Fruit fly (Drosophila melanogaster) whole organism, prepupa: ENCODE results near the gene e.
A peak's percentile ranks its signal among the peaks of the same experiment; 100 is the strongest.

ENCODE experiments used
- Blimp-1 ChIP-seq: fragments of 200-800 bp; sonication (Bioruptor generic); optimal IDR thresholded peaks from 3 replicates; lab custom pipeline; 2017; ENCODE audit warnings: missing biosample characterization, missing genetic modification characterization, mild to moderate bottlenecking, moderate library complexity, missing genetic modification reagents
- CG10631 ChIP-seq: fragments of 200-800 bp; sonication (Bioruptor generic); optimal IDR thresholded peaks from 2 replicates; lab custom pipeline; 2016; ENCODE audit warnings: missing biosample characterization, missing genetic modification characterization
- CG10669 ChIP-seq: fragments of 200-800 bp; sonication (Bioruptor generic); optimal IDR thresholded peaks from 3 replicates; lab custom pipeline; 2018; ENCODE audit warnings: missing biosample characterization, mild to moderate bottlenecking, missing genetic modification characterization, moderate library complexity
- CG11294 ChIP-seq: fragments of 200-800 bp; sonication (Bioruptor generic); IDR thresholded peaks from 2 replicates; pipeline ENCODE4 v1.3.6; 2022; ENCODE audit warnings: missing biosample characterization, missing genetic modification characterization
- CG11902 ChIP-seq: fragments of 200-800 bp; sonication (Bioruptor generic); optimal IDR thresholded peaks from 3 replicates; lab custom pipeline; 2016; ENCODE audit warnings: missing biosample characterization, missing genetic modification characterization
- CG15336 ChIP-seq: fragments of 200-800 bp; sonication (Bioruptor generic); IDR thresholded peaks from 2 replicates; pipeline ENCODE4 v1.3.6; 2022; ENCODE audit warnings: missing biosample characterization, missing genetic modification characterization
- CG1621 ChIP-seq: fragments of 200-800 bp; sonication (Bioruptor generic); optimal IDR thresholded peaks from 3 replicates; lab custom pipeline; 2018; ENCODE audit warnings: missing biosample characterization, mild to moderate bottlenecking, missing genetic modification characterization
- CG34406 ChIP-seq: fragments of 200-800 bp; sonication (Bioruptor generic); optimal IDR thresholded peaks from 3 replicates; lab custom pipeline; 2016; ENCODE audit warnings: missing biosample characterization, missing genetic modification characterization
- CG4318 ChIP-seq: fragments of 200-800 bp; sonication (Bioruptor generic); optimal IDR thresholded peaks from 3 replicates; lab custom pipeline; 2017; ENCODE audit warnings: missing biosample characterization, mild to moderate bottlenecking, missing genetic modification characterization
- CG6163 ChIP-seq: fragments of 200-800 bp; sonication (Bioruptor generic); IDR thresholded peaks from 3 replicates; pipeline ENCODE4 v1.3.6; 2022; ENCODE audit warnings: missing biosample characterization, missing genetic modification characterization
- CG6276 ChIP-seq: fragments of 200-800 bp; sonication (Bioruptor generic); optimal IDR thresholded peaks from 2 replicates; lab custom pipeline; 2017; ENCODE audit warnings: missing biosample characterization, mild to moderate bottlenecking, missing genetic modification characterization
- CG6792 ChIP-seq: fragments of 200-800 bp; sonication (Bioruptor generic); optimal IDR thresholded peaks from 3 replicates; lab custom pipeline; 2016; ENCODE audit warnings: missing biosample characterization, missing genetic modification characterization
- CG6808 ChIP-seq: fragments of 200-800 bp; sonication (Bioruptor generic); optimal IDR thresholded peaks from 3 replicates; lab custom pipeline; 2017; ENCODE audit warnings: missing biosample characterization, missing genetic modification characterization, mild to moderate bottlenecking, moderate library complexity, missing genetic modification reagents
- CG7368 ChIP-seq: fragments of 200-800 bp; sonication (Bioruptor generic); optimal IDR thresholded peaks from 3 replicates; lab custom pipeline; 2016; ENCODE audit warnings: missing biosample characterization, missing genetic modification characterization
- CG8119 ChIP-seq: fragments of 200-800 bp; sonication (Bioruptor generic); IDR thresholded peaks from 3 replicates; pipeline ENCODE4 v1.3.6; 2022; ENCODE audit warnings: missing biosample characterization, missing genetic modification characterization
- CG8319 ChIP-seq: fragments of 200-800 bp; sonication (Bioruptor generic); optimal IDR thresholded peaks from 3 replicates; lab custom pipeline; 2016; ENCODE audit warnings: missing biosample characterization, missing genetic modification characterization
- CG8632 ChIP-seq: fragments of 200-800 bp; sonication (Bioruptor generic); optimal IDR thresholded peaks from 3 replicates; lab custom pipeline; 2016; ENCODE audit warnings: missing biosample characterization, missing genetic modification characterization
- CG9139 ChIP-seq: fragments of 200-800 bp; sonication (Bioruptor generic); optimal IDR thresholded peaks from 3 replicates; lab custom pipeline; 2017; ENCODE audit warnings: missing biosample characterization, mild to moderate bottlenecking, missing genetic modification characterization
- Eip75B ChIP-seq: fragments of 200-800 bp; sonication (Bioruptor generic); optimal IDR thresholded peaks from 3 replicates; lab custom pipeline; 2016; ENCODE audit warnings: missing biosample characterization, missing genetic modification characterization
- Eip78C ChIP-seq: fragments of 200-800 bp; sonication (Bioruptor generic); peaks from one replicate; lab custom pipeline; 2016; ENCODE audit warnings: missing biosample characterization, missing genetic modification characterization
- Ets21C ChIP-seq: fragments of 200-800 bp; sonication (Bioruptor generic); optimal IDR thresholded peaks from 3 replicates; lab custom pipeline; 2016; ENCODE audit warnings: missing biosample characterization, missing genetic modification characterization
- Ets96B ChIP-seq: fragments of 200-800 bp; optimal IDR thresholded peaks from 2 replicates; lab custom pipeline; 2019; ENCODE audit warnings: missing biosample characterization, mild to moderate bottlenecking, missing genetic modification characterization, moderate library complexity
- Hr38 ChIP-seq: sonication (Bioruptor generic); optimal IDR thresholded peaks from 2 replicates; lab custom pipeline; 2016; ENCODE audit warnings: missing biosample characterization, missing genetic modification characterization
- Hr39 ChIP-seq: fragments of 200-800 bp; sonication (Bioruptor generic); optimal IDR thresholded peaks from 2 replicates; lab custom pipeline; 2016; ENCODE audit warnings: missing biosample characterization, missing genetic modification characterization
- Hr4 ChIP-seq: fragments of 200-800 bp; sonication (Bioruptor generic); optimal IDR thresholded peaks from 3 replicates; lab custom pipeline; 2016; ENCODE audit warnings: missing biosample characterization, missing genetic modification characterization
- Lpt ChIP-seq: fragments of 200-800 bp; sonication (Bioruptor generic); optimal IDR thresholded peaks from 3 replicates; lab custom pipeline; 2016; ENCODE audit warnings: missing biosample characterization, missing genetic modification characterization
- Met ChIP-seq: fragments of 200-800 bp; sonication (Bioruptor generic); optimal IDR thresholded peaks from 3 replicates; lab custom pipeline; 2016; ENCODE audit warnings: missing biosample characterization, missing genetic modification characterization
- OdsH ChIP-seq: fragments of 200-800 bp; sonication (Bioruptor generic); optimal IDR thresholded peaks from 3 replicates; lab custom pipeline; 2016; ENCODE audit warnings: missing biosample characterization, missing genetic modification characterization
- Smox ChIP-seq: fragments of 200-800 bp; sonication (Bioruptor generic); optimal IDR thresholded peaks from 3 replicates; lab custom pipeline; 2016; ENCODE audit warnings: missing biosample characterization, missing genetic modification characterization
- Sox14 ChIP-seq: fragments of 200-800 bp; sonication (Bioruptor generic); optimal IDR thresholded peaks from 3 replicates; lab custom pipeline; 2016; ENCODE audit warnings: missing biosample characterization, missing genetic modification characterization
- acj6 ChIP-seq: fragments of 200-800 bp; sonication (Bioruptor generic); optimal IDR thresholded peaks from 3 replicates; lab custom pipeline; 2016; ENCODE audit warnings: missing biosample characterization, missing genetic modification characterization
- cyc ChIP-seq: fragments of 200-800 bp; sonication (Bioruptor generic); optimal IDR thresholded peaks from 3 replicates; lab custom pipeline; 2016; ENCODE audit warnings: missing biosample characterization, missing genetic modification characterization
- esn ChIP-seq: fragments of 200-800 bp; sonication (Bioruptor generic); optimal IDR thresholded peaks from 2 replicates; lab custom pipeline; 2016; ENCODE audit warnings: missing biosample characterization, mild to moderate bottlenecking, missing genetic modification characterization, moderate library complexity
- fd59A ChIP-seq: fragments of 200-800 bp; sonication (Bioruptor generic); optimal IDR thresholded peaks from 2 replicates; lab custom pipeline; 2017; ENCODE audit warnings: missing biosample characterization, mild to moderate bottlenecking, missing genetic modification characterization, missing genetic modification reagents
- fd85E ChIP-seq: fragments of 200-800 bp; sonication (Bioruptor generic); optimal IDR thresholded peaks from 3 replicates; lab custom pipeline; 2016; ENCODE audit warnings: missing biosample characterization, missing genetic modification characterization
- fkh ChIP-seq: fragments of 200-800 bp; sonication (Bioruptor generic); optimal IDR thresholded peaks from 3 replicates; lab custom pipeline; 2017; ENCODE audit warnings: missing biosample characterization, mild to moderate bottlenecking, missing genetic modification characterization, moderate library complexity
- lz ChIP-seq: fragments of 200-800 bp; sonication (Bioruptor generic); optimal IDR thresholded peaks from 3 replicates; lab custom pipeline; 2016; ENCODE audit warnings: missing biosample characterization, missing genetic modification characterization
- net ChIP-seq: fragments of 200-800 bp; sonication (Bioruptor generic); optimal IDR thresholded peaks from 3 replicates; lab custom pipeline; 2016; ENCODE audit warnings: missing biosample characterization, missing genetic modification characterization
- pdm3 ChIP-seq: fragments of 200-800 bp; sonication (Bioruptor generic); optimal IDR thresholded peaks from 3 replicates; lab custom pipeline; 2016; ENCODE audit warnings: missing biosample characterization, missing genetic modification characterization
- salr ChIP-seq, 2 experiments: fragments of 200-800 bp; sonication (Bioruptor generic); optimal IDR thresholded peaks; 3 replicates each; lab custom pipeline; 2016 to 2018; ENCODE audit warnings: missing biosample characterization in 2 of 2, missing genetic modification characterization in 2 of 2, mild to moderate bottlenecking in 1 of 2
- spab ChIP-seq: fragments of 200-800 bp; sonication (Bioruptor generic); optimal IDR thresholded peaks from 2 replicates; lab custom pipeline; 2017; ENCODE audit warnings: missing biosample characterization, mild to moderate bottlenecking, missing genetic modification characterization, missing genetic modification reagents
- ss ChIP-seq, 2 experiments: fragments of 200-800 bp; sonication (Bioruptor generic); optimal IDR thresholded peaks; 2 replicates in 1 of 2; 3 replicates in 1 of 2; lab custom pipeline; 2017 to 2018; ENCODE audit warnings: mild to moderate bottlenecking in 2 of 2, missing biosample characterization in 2 of 2, missing genetic modification characterization in 2 of 2, moderate library complexity in 1 of 2
- svp ChIP-seq: fragments of 200-800 bp; sonication (Bioruptor generic); peaks from one replicate; lab custom pipeline; 2016; ENCODE audit warnings: missing biosample characterization, missing genetic modification characterization
- topi ChIP-seq: fragments of 200-800 bp; sonication (Bioruptor generic); optimal IDR thresholded peaks from 3 replicates; lab custom pipeline; 2016; ENCODE audit warnings: missing biosample characterization, missing genetic modification characterization
- vri ChIP-seq: fragments of 200-800 bp; sonication (Bioruptor generic); optimal IDR thresholded peaks from 3 replicates; lab custom pipeline; 2016; ENCODE audit warnings: missing biosample characterization, mild to moderate bottlenecking, missing genetic modification characterization

e gene

DNA sequence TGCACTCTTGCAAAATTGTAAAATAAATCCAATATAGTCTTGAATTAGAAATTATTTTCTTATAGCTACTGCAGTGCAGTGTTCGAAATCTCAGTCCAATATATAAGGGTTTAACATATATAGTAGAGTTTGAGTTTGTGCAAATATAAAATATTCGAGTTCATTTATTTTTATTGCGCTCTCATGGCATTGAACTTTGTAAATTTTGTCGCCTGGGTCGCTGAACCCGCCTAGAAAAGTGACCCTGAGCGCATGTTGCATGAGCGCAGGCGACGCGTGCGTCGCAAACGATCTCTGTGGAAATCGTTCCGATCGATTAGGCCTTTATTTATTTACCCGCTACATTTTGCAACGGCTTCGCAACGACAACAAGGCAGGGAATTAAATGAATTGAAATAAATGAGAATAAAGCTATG lies 37.0 kb downstream of the e start (continued):
- TF ChIP-seq CG8119 (GFP tag; lab: Robert Waterston, UW), result peak; percentile 81
- peak; percentile 37 for TF ChIP-seq cyc (GFP tag; lab: Kevin White, UChicago)
- TF ChIP-seq acj6 (GFP tag; lab: Kevin White, UChicago), result peak; percentile 78
- TF ChIP-seq fd85E (GFP tag; lab: Kevin White, UChicago), result no peak
- no peak for TF ChIP-seq Hr38 (GFP tag; lab: Kevin White, UChicago)
- peak; percentile 88 for TF ChIP-seq Eip78C
- peak; percentile 82 for TF ChIP-seq Eip75B (GFP tag; lab: Kevin White, UChicago)
- TF ChIP-seq vri (GFP tag; lab: Kevin White, UChicago), result no peak
- TF ChIP-seq lz (GFP tag; lab: Kevin White, UChicago), result peak; percentile 60
- TF ChIP-seq CG1621 (tag; lab: Kevin White, UChicago), result peak; percentile 35
- peak; percentile 31 for TF ChIP-seq CG7368 (GFP tag; lab: Kevin White, UChicago)
- peak; percentile 55 for TF ChIP-seq topi
- TF ChIP-seq fd59A (GFP tag; lab: Kevin White, UChicago), result peak; percentile 47
- TF ChIP-seq Sox14 (GFP tag; lab: Kevin White, UChicago), result peak; percentile 62
- TF ChIP-seq CG10631 (GFP tag; lab: Kevin White, UChicago), result peak; percentile 77
- peak; percentile 35 to 37 for TF ChIP-seq ss (GFP tag; optimal IDR thresholded peaks at IDR 0.05; lab: Kevin White, UChicago)
- peak; percentile 40; the same call in 1 of the 3 replicates for TF ChIP-seq CG6163 (GFP tag; lab: Robert Waterston, UW)
- peak; percentile 23 for TF ChIP-seq CG8319
- peak; percentile 77 for TF ChIP-seq pdm3 (GFP tag; lab: Kevin White, UChicago)
- TF ChIP-seq Hr39 (GFP tag; lab: Kevin White, UChicago), result peak; percentile 63
- no peak for TF ChIP-seq Blimp-1 (GFP tag; lab: Kevin White, UChicago)
- no peak for TF ChIP-seq fkh
- no peak for TF ChIP-seq CG9139 (GFP tag; lab: Kevin White, UChicago)
- peak; percentile 72 for TF ChIP-seq CG8632 (GFP tag; lab: Kevin White, UChicago)
- TF ChIP-seq esn (GFP tag; lab: Kevin White, UChicago), result peak; percentile 73
- TF ChIP-seq CG34406 (GFP tag; lab: Kevin White, UChicago), result peak; percentile 26
- TF ChIP-seq Ets96B, result peak; percentile 59
- peak; percentile 20 for TF ChIP-seq CG11902 (GFP tag; lab: Kevin White, UChicago)
- no peak for TF ChIP-seq Ets21C (GFP tag; lab: Kevin White, UChicago)
- peak; percentile 56 for TF ChIP-seq spab (GFP tag; lab: Kevin White, UChicago)
- TF ChIP-seq CG6792 (GFP tag; lab: Kevin White, UChicago), result peak; percentile 58

- TF ChIP-seq pdm3 (GFP tag; lab: Kevin White, UChicago), result no peak
- TF ChIP-seq net (GFP tag; lab: Kevin White, UChicago), result no peak
- TF ChIP-seq Met, result no peak
- peak; percentile 37; the same call in 1 of the 3 replicates for TF ChIP-seq CG6163 (GFP tag; lab: Robert Waterston, UW)
- no peak for TF ChIP-seq CG7368 (GFP tag; lab: Kevin White, UChicago)
- peak; percentile 1 for TF ChIP-seq Hr4 (GFP tag; lab: Kevin White, UChicago)
- no peak for TF ChIP-seq CG6808 (GFP tag; lab: Kevin White, UChicago)
- no peak for TF ChIP-seq Hr39 (GFP tag; lab: Kevin White, UChicago)
- TF ChIP-seq CG1621 (tag; lab: Kevin White, UChicago), result no peak
- no peak for TF ChIP-seq topi
- no peak for TF ChIP-seq CG10669 (GFP tag; lab: Kevin White, UChicago)
- TF ChIP-seq CG15336 (GFP tag; lab: Robert Waterston, UW), result no peak
- TF ChIP-seq fd59A (GFP tag; lab: Kevin White, UChicago), result no peak
- no peak for TF ChIP-seq esn (GFP tag; lab: Kevin White, UChicago)
- no peak for TF ChIP-seq Eip75B (GFP tag; lab: Kevin White, UChicago)
- TF ChIP-seq CG6792 (GFP tag; lab: Kevin White, UChicago), result no peak
- no peak for TF ChIP-seq Lpt (GFP tag; lab: Kevin White, UChicago)
- no peak for TF ChIP-seq salr (GFP tag; optimal IDR thresholded peaks at IDR 0.05; lab: Kevin White, UChicago)
- no peak for TF ChIP-seq OdsH (GFP tag; lab: Kevin White, UChicago)
- no peak for TF ChIP-seq CG4318 (GFP tag; lab: Kevin White, UChicago)
- peak; percentile 67 for TF ChIP-seq fkh
- TF ChIP-seq lz (GFP tag; lab: Kevin White, UChicago), result no peak
- no peak for TF ChIP-seq CG8119 (GFP tag; lab: Robert Waterston, UW)
- no peak for TF ChIP-seq CG6276
- TF ChIP-seq Smox (GFP tag; lab: Kevin White, UChicago), result no peak
- TF ChIP-seq acj6 (GFP tag; lab: Kevin White, UChicago), result no peak
- no peak for TF ChIP-seq ss (GFP tag; optimal IDR thresholded peaks at IDR 0.05; lab: Kevin White, UChicago)
- no peak for TF ChIP-seq Sox14 (GFP tag; lab: Kevin White, UChicago)
- TF ChIP-seq CG8319, result no peak
- peak; percentile 81 for TF ChIP-seq svp
- no peak for TF ChIP-seq CG8632 (GFP tag; lab: Kevin White, UChicago)
- TF ChIP-seq CG11294 (GFP tag; lab: Robert Waterston, UW), result no peak
- TF ChIP-seq Ets21C (GFP tag; lab: Kevin White, UChicago), result no peak
Observed at dm6 chr3R:21199085-21199899, 37.7 kb downstream of the e start.
